Fruit fly (Drosophila melanogaster) whole organism, embryonic: Measurements from ENCODE around the gene Schip1.
A peak's percentile ranks its signal among the peaks of the same experiment; 100 is the strongest.

ENCODE experiments used
- ATbp ChIP-seq: fragments of 200-800 bp; sonication (Bioruptor generic); optimal IDR thresholded peaks from 2 replicates; lab custom pipeline; 2017; ENCODE audit warnings: missing biosample characterization, mild to moderate bottlenecking, missing genetic modification characterization, missing genetic modification reagents
- C15 ChIP-seq: fragments of 200-800 bp; sonication (Bioruptor generic); IDR thresholded peaks from 3 replicates; pipeline ENCODE4 v1.3.6; 2022; ENCODE audit warnings: missing biosample characterization, missing genetic modification characterization
- CG10209 ChIP-seq: fragments of 200-800 bp; sonication (Bioruptor generic); optimal IDR thresholded peaks from 3 replicates; lab custom pipeline; 2017; ENCODE audit warnings: missing biosample characterization, mild to moderate bottlenecking, missing genetic modification characterization, missing genetic modification reagents
- CG10274 ChIP-seq: fragments of 200-800 bp; sonication (Bioruptor generic); optimal IDR thresholded peaks from 3 replicates; lab custom pipeline; 2017; ENCODE audit warnings: missing biosample characterization, mild to moderate bottlenecking, missing genetic modification characterization
- CG15269 ChIP-seq: fragments of 200-800 bp; sonication (Bioruptor generic); optimal IDR thresholded peaks from 2 replicates; lab custom pipeline; 2018; ENCODE audit warnings: missing biosample characterization, mild to moderate bottlenecking, missing genetic modification characterization, moderate library complexity
- CG15479 ChIP-seq: fragments of 200-800 bp; sonication (Bioruptor generic); optimal IDR thresholded peaks from 3 replicates; lab custom pipeline; 2019; ENCODE audit warnings: missing biosample characterization, mild to moderate bottlenecking, missing genetic modification characterization, moderate library complexity
- CG17568 ChIP-seq: fragments of 200-800 bp; sonication (Bioruptor generic); optimal IDR thresholded peaks from 2 replicates; lab custom pipeline; 2018; ENCODE audit warnings: missing biosample characterization, mild to moderate bottlenecking, missing genetic modification characterization, moderate library complexity
- CG17912 ChIP-seq: fragments of 200-800 bp; sonication (Bioruptor generic); optimal IDR thresholded peaks from 2 replicates; lab custom pipeline; 2018; ENCODE audit warnings: missing biosample characterization, mild to moderate bottlenecking, missing genetic modification characterization
- CG2875 ChIP-seq: fragments of 200-800 bp; sonication (Bioruptor generic); optimal IDR thresholded peaks from 2 replicates; lab custom pipeline; 2017; ENCODE audit warnings: missing biosample characterization, mild to moderate bottlenecking, missing genetic modification characterization, missing genetic modification reagents
- CG31365 ChIP-seq: fragments of 200-800 bp; sonication (Bioruptor generic); optimal IDR thresholded peaks from 2 replicates; lab custom pipeline; 2018; ENCODE audit warnings: missing biosample characterization, mild to moderate bottlenecking, missing genetic modification characterization
- CG33213 ChIP-seq: fragments of 200-800 bp; sonication (Bioruptor generic); optimal IDR thresholded peaks from 3 replicates; lab custom pipeline; 2016; ENCODE audit warnings: missing biosample characterization, missing genetic modification characterization
- CG4404 ChIP-seq: fragments of 200-800 bp; sonication (Bioruptor generic); IDR thresholded peaks from 2 replicates; pipeline ENCODE4 v1.3.6; 2022; ENCODE audit warnings: missing biosample characterization, missing genetic modification characterization
- CG6765 ChIP-seq: fragments of 200-800 bp; sonication (Bioruptor generic); optimal IDR thresholded peaks from 3 replicates; lab custom pipeline; 2017; ENCODE audit warnings: missing biosample characterization, mild to moderate bottlenecking, missing genetic modification characterization
- CG6791 ChIP-seq: fragments of 200-800 bp; sonication (Bioruptor generic); IDR thresholded peaks from 3 replicates; pipeline ENCODE4 v1.3.6; 2022; ENCODE audit warnings: missing biosample characterization, missing genetic modification characterization; ENCODE audit not compliant: partially characterized antibody
- CG7786 ChIP-seq: fragments of 200-800 bp; sonication (Bioruptor generic); optimal IDR thresholded peaks from 2 replicates; lab custom pipeline; 2016; ENCODE audit warnings: missing biosample characterization, missing genetic modification characterization
- CG7963 ChIP-seq: fragments of 200-800 bp; sonication (Bioruptor generic); IDR thresholded peaks from 3 replicates; pipeline ENCODE4 v1.3.6; 2022; ENCODE audit warnings: missing biosample characterization, missing genetic modification characterization; ENCODE audit not compliant: partially characterized antibody
- D19B ChIP-seq: fragments of 200-800 bp; sonication (Bioruptor generic); optimal IDR thresholded peaks from 2 replicates; lab custom pipeline; 2017; ENCODE audit warnings: missing biosample characterization, mild to moderate bottlenecking, missing genetic modification characterization
- E2f2 ChIP-seq: fragments of 200-800 bp; sonication (Bioruptor generic); IDR thresholded peaks from 2 replicates; pipeline ENCODE4 v1.3.6; 2022; ENCODE audit warnings: missing biosample characterization, missing genetic modification characterization
- Hr78 ChIP-seq, 2 experiments: fragments of 200-800 bp in 1 of 2; fragments of >200 bp in 1 of 2; sonication (Bioruptor generic) in 1 of 2; optimal IDR thresholded peaks; 2 replicates each; lab custom pipeline; 2017 to 2019; ENCODE audit warnings: missing biosample characterization in 2 of 2, missing genetic modification characterization in 2 of 2, mild to moderate bottlenecking in 1 of 2, moderate library complexity in 1 of 2
- MTF-1 ChIP-seq: fragments of 200-800 bp; sonication (Bioruptor generic); optimal IDR thresholded peaks from 2 replicates; lab custom pipeline; 2018; ENCODE audit warnings: missing biosample characterization, mild to moderate bottlenecking, missing genetic modification characterization, borderline replicate concordance
- Mes4 ChIP-seq: fragments of 200-800 bp; sonication (Bioruptor generic); optimal IDR thresholded peaks from 2 replicates; lab custom pipeline; 2016; ENCODE audit warnings: missing biosample characterization, missing genetic modification characterization
- Nf-YB ChIP-seq: fragments of 200-800 bp; sonication (Bioruptor generic); optimal IDR thresholded peaks from 3 replicates; lab custom pipeline; 2019; ENCODE audit warnings: missing biosample characterization, mild to moderate bottlenecking, missing genetic modification characterization, moderate library complexity
- Opbp ChIP-seq: fragments of 200-800 bp; sonication (Bioruptor generic); IDR thresholded peaks from 3 replicates; pipeline ENCODE4 v1.3.6; 2022; ENCODE audit warnings: missing biosample characterization, missing genetic modification characterization; ENCODE audit not compliant: partially characterized antibody
- Ptx1 ChIP-seq: fragments of 200-800 bp; sonication (Bioruptor generic); IDR thresholded peaks from 2 replicates; pipeline ENCODE4 v1.3.6; 2022; ENCODE audit warnings: missing biosample characterization, missing genetic modification characterization
- Sox102F ChIP-seq: fragments of 200-800 bp; sonication (Bioruptor generic); optimal IDR thresholded peaks from 2 replicates; lab custom pipeline; 2018; ENCODE audit warnings: missing biosample characterization, mild to moderate bottlenecking, missing genetic modification characterization, moderate library complexity
- TFAM ChIP-seq: fragments of 200-800 bp; sonication (Bioruptor generic); optimal IDR thresholded peaks from 2 replicates; lab custom pipeline; 2017; ENCODE audit warnings: missing biosample characterization, missing genetic modification characterization, inconsistent platforms
- Usf ChIP-seq: fragments of 200-800 bp; sonication (Bioruptor generic); optimal IDR thresholded peaks from 2 replicates; lab custom pipeline; 2017; ENCODE audit warnings: missing genotype, missing biosample characterization, missing genetic modification characterization
- al ChIP-seq: fragments of 200-800 bp; sonication (Bioruptor generic); IDR thresholded peaks from 2 replicates; pipeline ENCODE4 v1.3.6; 2022; ENCODE audit warnings: missing biosample characterization, missing genetic modification characterization
- bab2 ChIP-seq: fragments of 200-800 bp; sonication (Bioruptor generic); optimal IDR thresholded peaks from 2 replicates; lab custom pipeline; 2016; ENCODE audit warnings: missing biosample characterization, missing genetic modification characterization
- bigmax ChIP-seq: fragments of 200-800 bp; sonication (Bioruptor generic); optimal IDR thresholded peaks from 2 replicates; lab custom pipeline; 2018; ENCODE audit warnings: missing biosample characterization, mild to moderate bottlenecking, missing genetic modification characterization
- chif ChIP-seq, 2 experiments: fragments of 200-800 bp; sonication (Bioruptor generic); optimal IDR thresholded peaks; 3 replicates each; lab custom pipeline; 2016; ENCODE audit warnings: missing biosample characterization in 2 of 2, missing genetic modification characterization in 2 of 2
- chinmo ChIP-seq: fragments of 200-800 bp; sonication (Bioruptor generic); IDR thresholded peaks from 4 replicates; pipeline ENCODE4 v1.3.6; 2022; ENCODE audit warnings: missing biosample characterization, missing genetic modification characterization; ENCODE audit not compliant: partially characterized antibody
- da ChIP-seq: fragments of 200-800 bp; sonication (Bioruptor generic); optimal IDR thresholded peaks from 2 replicates; lab custom pipeline; 2016; ENCODE audit warnings: missing biosample characterization, missing genetic modification characterization
- danr ChIP-seq: fragments of 200-800 bp; sonication (Bioruptor generic); IDR thresholded peaks from 2 replicates; pipeline ENCODE4 v1.3.6; 2022; ENCODE audit warnings: missing biosample characterization, missing genetic modification characterization
- ewg ChIP-seq: fragments of 200-800 bp; sonication (Bioruptor generic); optimal IDR thresholded peaks from 3 replicates; lab custom pipeline; 2017; ENCODE audit warnings: mild to moderate bottlenecking, missing biosample characterization, missing genetic modification reagents, missing genetic modification characterization
- gsb-n ChIP-seq: fragments of 200-800 bp; sonication (Bioruptor generic); optimal IDR thresholded peaks from 3 replicates; lab custom pipeline; 2018; ENCODE audit warnings: missing biosample characterization, mild to moderate bottlenecking, missing genetic modification characterization
- jigr1 ChIP-seq: fragments of 200-800 bp; sonication (Bioruptor generic); IDR thresholded peaks from 3 replicates; pipeline ENCODE4 v1.3.6; 2022; ENCODE audit warnings: missing biosample characterization, missing genetic modification characterization
- jing ChIP-seq: fragments of 200-800 bp; sonication (Bioruptor generic); optimal IDR thresholded peaks from 2 replicates; lab custom pipeline; 2018; ENCODE audit warnings: missing biosample characterization, mild to moderate bottlenecking, missing genetic modification characterization
- kay ChIP-seq: fragments of 200-800 bp; sonication (Bioruptor generic); optimal IDR thresholded peaks from 2 replicates; lab custom pipeline; 2016; ENCODE audit warnings: missing biosample characterization, missing genetic modification characterization
- lov ChIP-seq, 2 experiments: fragments of 200-800 bp in 1 of 2; fragments of >200 bp in 1 of 2; sonication (Bioruptor generic) in 1 of 2; IDR thresholded peaks in 1 of 2; optimal IDR thresholded peaks in 1 of 2; 2 replicates in 1 of 2; 3 replicates in 1 of 2; pipeline versions ENCODE4 v1.3.6 to Lab custom; 2017 to 2022; ENCODE audit warnings: missing biosample characterization in 1 of 2, missing genetic modification characterization in 1 of 2
- mam ChIP-seq: fragments of 200-800 bp; sonication (Bioruptor generic); optimal IDR thresholded peaks from 3 replicates; lab custom pipeline; 2016; ENCODE audit warnings: missing biosample characterization, missing genetic modification characterization
- odd ChIP-seq: fragments of 200-800 bp; sonication (Bioruptor generic); optimal IDR thresholded peaks from 2 replicates; lab custom pipeline; 2017; ENCODE audit warnings: missing biosample characterization, mild to moderate bottlenecking, missing genetic modification characterization
- repo ChIP-seq: fragments of 200-800 bp; sonication (Bioruptor generic); optimal IDR thresholded peaks from 2 replicates; lab custom pipeline; 2016; ENCODE audit warnings: missing biosample characterization, missing genetic modification characterization
- sc ChIP-seq, 3 experiments: fragments of >200 bp in 2 of 3; fragments of 200-800 bp in 1 of 3; sonication (Bioruptor generic) in 1 of 3; optimal IDR thresholded peaks; 2 replicates in 2 of 3; 3 replicates in 1 of 3; lab custom pipeline; 2017; ENCODE audit warnings: mild to moderate bottlenecking in 1 of 3, missing biosample characterization in 1 of 3, missing genetic modification characterization in 1 of 3, missing genetic modification reagents in 1 of 3
- sob ChIP-seq: fragments of 200-800 bp; sonication (Bioruptor generic); IDR thresholded peaks from 2 replicates; pipeline ENCODE4 v1.3.6; 2022; ENCODE audit warnings: missing biosample characterization, missing genetic modification characterization
- stwl ChIP-seq: fragments of 200-800 bp; sonication (Bioruptor generic); optimal IDR thresholded peaks from 3 replicates; lab custom pipeline; 2018; ENCODE audit warnings: missing biosample characterization, mild to moderate bottlenecking, missing genetic modification characterization, moderate library complexity
- wdn ChIP-seq: fragments of 200-800 bp; sonication (Bioruptor generic); IDR thresholded peaks from 2 replicates; pipeline ENCODE4 v1.3.6; 2022; ENCODE audit warnings: missing biosample characterization, missing genetic modification characterization

Gene Schip1

DNA sequence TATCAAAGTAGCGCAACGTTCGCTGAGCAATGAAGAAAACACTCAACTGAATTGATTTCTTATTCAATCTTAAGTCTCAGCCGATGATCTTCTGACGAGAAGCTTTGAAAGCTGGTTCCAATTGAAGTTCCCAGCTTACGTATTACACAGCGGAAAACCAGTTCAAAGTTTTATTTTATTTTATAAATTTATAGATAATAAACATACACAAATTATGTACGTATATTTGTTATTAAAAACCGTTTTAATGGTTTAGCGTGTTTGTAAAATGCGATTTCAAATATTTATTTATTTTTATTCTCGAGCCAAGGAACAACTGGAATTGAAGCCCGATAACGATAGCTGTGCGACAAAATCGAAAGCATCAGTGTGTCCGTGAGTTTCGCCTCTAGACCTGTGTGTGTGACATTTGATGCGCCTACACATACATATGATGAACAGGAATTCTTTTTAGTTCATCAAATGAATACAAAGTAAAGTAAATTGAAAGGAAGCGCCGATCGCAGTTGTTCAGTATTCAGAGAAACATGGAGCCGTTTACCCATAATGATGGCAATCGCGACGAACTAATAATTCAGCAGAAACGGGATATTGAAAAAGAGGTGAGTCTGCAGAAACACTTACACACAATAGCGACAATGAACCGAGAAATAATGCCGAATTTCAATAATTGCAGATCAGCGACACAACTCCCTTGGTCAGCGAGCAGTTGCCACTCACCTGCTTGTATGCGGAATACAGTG is 24.2 kb downstream of the Schip1 start, which contains the start of the genes CG5390 and CG4968 (continued):
- TF ChIP-seq chinmo (0 out of 4 replicates have a peak, but pooled peaks have one; percentile 65), stwl (tag; lab: Kevin White, UChicago) (peak; percentile 87), odd (GFP tag; lab: Kevin White, UChicago) (peak; percentile 56), sob (GFP tag; lab: Robert Waterston, UW) (peak; percentile 65), lov (optimal IDR thresholded peaks at IDR 0.05; lab: Kevin White, UChicago) (no peak), lov (GFP tag; IDR thresholded peaks at IDR 0.05; lab: Robert Waterston, UW) (no peak), da (no peak), CG7786 (GFP tag; lab: Kevin White, UChicago) (no peak), CG17568 (GFP tag; lab: Kevin White, UChicago) (peak; percentile 57), D19B (GFP tag; lab: Kevin White, UChicago) (peak; percentile 50), CG2875 (GFP tag; lab: Kevin White, UChicago) (no peak), mam (GFP tag; lab: Kevin White, UChicago) (peak; percentile 2), bab2 (no peak), CG31365 (no peak), CG10209 (peak; percentile 59), CG4404 (GFP tag; lab: Robert Waterston, UW) (no peak), kay (GFP tag; lab: Kevin White, UChicago) (peak; percentile 33), Nf-YB (GFP tag; lab: Kevin White, UChicago) (peak; percentile 44), CG33213 (peak; percentile 22), ewg (peak; percentile 38), CG15269 (peak; percentile 85), E2f2 (GFP tag; lab: Robert Waterston, UW) (peak; percentile 70), TFAM (GFP tag; lab: Kevin White, UChicago) (no peak), wdn (peak; percentile 38; the same call in 1 of the 2 replicates), Hr78 (GFP tag; optimal IDR thresholded peaks at IDR 0.05; lab: Kevin White, UChicago) (peak in 1 of 2 experiments; percentile 20), C15 (GFP tag; lab: Robert Waterston, UW) (no peak), Mes4 (GFP tag; lab: Kevin White, UChicago) (no peak), bigmax (no peak), gsb-n (no peak), sc (optimal IDR thresholded peaks at IDR 0.05; lab: Kevin White, UChicago) (no peak), sc (GFP tag; optimal IDR thresholded peaks at IDR 0.05; lab: Kevin White, UChicago) (peak; percentile 28), CG15479 (GFP tag; lab: Kevin White, UChicago) (no peak), danr (peak; percentile 49; the same call in 1 of the 2 replicates), Sox102F (GFP tag; lab: Kevin White, UChicago) (no peak), al (peak; percentile 55), Opbp (GFP tag; lab: Robert Waterston, UW) (0 out of 3 replicates have a peak, but pooled peaks have one; percentile 24), Usf (GFP tag; lab: Kevin White, UChicago) (no peak), CG10274 (GFP tag; lab: Kevin White, UChicago) (peak; percentile 10), repo (GFP tag; lab: Kevin White, UChicago) (no peak), MTF-1 (GFP tag; lab: Kevin White, UChicago) (no peak), Ptx1 (GFP tag; lab: Robert Waterston, UW) (peak; percentile 50; the same call in 1 of the 2 replicates), jigr1 (GFP tag; lab: Robert Waterston, UW) (no peak), jing (no peak), CG7963 (GFP tag; lab: Robert Waterston, UW) (0 out of 3 replicates have a peak, but pooled peaks have one; percentile 17), CG17912 (GFP tag; lab: Kevin White, UChicago) (no peak), ATbp (no peak), CG6791 (0 out of 3 replicates have a peak, but pooled peaks have one; percentile 42), chif (GFP tag; optimal IDR thresholded peaks at IDR 0.05; lab: Kevin White, UChicago) (no peak), CG6765 (GFP tag; lab: Kevin White, UChicago) (peak; percentile 62)
